Worm (Caenorhabditis elegans) whole organism, early embryonic: ENCODE results near the gene C44B7.11.

Experiments used
- B0310.2 ChIP-seq: sonication (generic microtip); optimal IDR thresholded peaks from 2 replicates; lab custom pipeline; 2016; ENCODE audit warnings: mild to moderate bottlenecking, missing genetic modification characterization, missing compliant biosample characterization
- F13C5.2 ChIP-seq: sonication (generic microtip); optimal IDR thresholded peaks from 2 replicates; lab custom pipeline; 2017; ENCODE audit warnings: mild to moderate bottlenecking, missing genetic modification characterization, inconsistent platforms, missing compliant biosample characterization
- aly-1 ChIP-seq: sonication (generic microtip); optimal IDR thresholded peaks from 2 replicates; lab custom pipeline; 2016; ENCODE audit warnings: missing genetic modification characterization, missing compliant biosample characterization
- ama-1 ChIP-seq: fragments of 150-350 bp; optimal IDR thresholded peaks from 2 replicates; lab custom pipeline; 2014
- ceh-13 ChIP-seq: fragments of 200-800 bp; sonication (Bioruptor generic); optimal IDR thresholded peaks from 2 replicates; lab custom pipeline; 2018; ENCODE audit warnings: mild to moderate bottlenecking, missing genetic modification characterization, missing compliant biosample characterization
- ceh-36 ChIP-seq: sonication (generic microtip); optimal IDR thresholded peaks from 2 replicates; lab custom pipeline; 2016; ENCODE audit warnings: missing genetic modification characterization, inconsistent platforms, missing compliant biosample characterization
- ets-7 ChIP-seq: sonication (generic microtip); optimal IDR thresholded peaks from 2 replicates; lab custom pipeline; 2016; ENCODE audit warnings: missing genotype, missing genetic modification characterization, missing compliant biosample characterization
- flt-1 ChIP-seq: fragments of 200-800 bp; sonication (Bioruptor generic); IDR thresholded peaks from 2 replicates; pipeline ENCODE4 v1.3.6; 2022; ENCODE audit warnings: missing genetic modification characterization, missing compliant biosample characterization
- hmbx-1 ChIP-seq: sonication (generic microtip); optimal IDR thresholded peaks from 2 replicates; lab custom pipeline; 2016; ENCODE audit warnings: mild to moderate bottlenecking, missing genetic modification characterization, missing compliant biosample characterization
- hmg-4 ChIP-seq: fragments of 200-800 bp; sonication (Bioruptor generic); optimal IDR thresholded peaks from 2 replicates; lab custom pipeline; 2018; ENCODE audit warnings: mild to moderate bottlenecking, missing genetic modification characterization, missing compliant biosample characterization
- hnd-1 ChIP-seq: sonication (generic microtip); optimal IDR thresholded peaks from 2 replicates; lab custom pipeline; 2016; ENCODE audit warnings: missing genetic modification characterization, missing compliant biosample characterization
- pes-1 ChIP-seq: fragments of 200-800 bp; sonication (Bioruptor generic); IDR thresholded peaks from 2 replicates; pipeline ENCODE4 v1.3.6; 2022; ENCODE audit warnings: missing genetic modification reagents, missing genetic modification characterization, missing compliant biosample characterization
- scrt-1 ChIP-seq: fragments of 200-800 bp; sonication (Bioruptor generic); IDR thresholded peaks from 2 replicates; pipeline ENCODE4 v1.3.6; 2022; ENCODE audit warnings: missing genetic modification characterization, missing compliant biosample characterization
- sea-1 ChIP-seq: fragments of 200-800 bp; sonication (Bioruptor generic); conservative IDR thresholded peaks from 2 replicates; pipeline ENCODE4 v1.3.6; 2022; ENCODE audit warnings: missing genetic modification characterization, missing compliant biosample characterization
- tbx-11 ChIP-seq: fragments of 200-800 bp; sonication (Bioruptor generic); IDR thresholded peaks from 2 replicates; pipeline ENCODE4 v1.3.6; 2022; ENCODE audit warnings: missing genetic modification characterization, missing compliant biosample characterization
- tbx-37 ChIP-seq: fragments of 200-800 bp; sonication (Bioruptor generic); conservative IDR thresholded peaks from 2 replicates; pipeline ENCODE4 v1.3.6; 2022; ENCODE audit warnings: missing genetic modification reagents, missing genetic modification characterization, missing compliant biosample characterization
- tra-4 ChIP-seq: sonication (generic microtip); optimal IDR thresholded peaks from 2 replicates; lab custom pipeline; 2017; ENCODE audit warnings: missing genetic modification characterization, missing compliant biosample characterization

Gene C44B7.11

ce11 chrII:6897507-6897906 lies at the start of gene C44B7.11:
Gene C44B7.11, minus strand, starts transcription at chrII:6897540.
- TF ChIP-seq hmg-4 (no peak), hnd-1 (no peak), tbx-11 (GFP tag; lab: Robert Waterston, UW) (no peak), tbx-37 (no peak), scrt-1 (GFP tag; lab: Robert Waterston, UW) (no peak), tra-4 (tag; lab: Kevin White, UChicago) (no peak), F13C5.2 (tag; lab: Kevin White, UChicago) (no peak), ets-7 (tag; lab: Kevin White, UChicago) (no peak), ama-1 (lab: Kevin White, UChicago) (no peak), sea-1 (GFP tag; lab: Robert Waterston, UW) (no peak), ceh-13 (GFP tag; lab: Kevin White, UChicago) (no peak), hmbx-1 (no peak), aly-1 (tag; lab: Kevin White, UChicago) (no peak), ceh-36 (no peak), B0310.2 (tag; lab: Kevin White, UChicago) (no peak), pes-1 (no peak), flt-1 (GFP tag; lab: Robert Waterston, UW) (no peak)

DNA sequence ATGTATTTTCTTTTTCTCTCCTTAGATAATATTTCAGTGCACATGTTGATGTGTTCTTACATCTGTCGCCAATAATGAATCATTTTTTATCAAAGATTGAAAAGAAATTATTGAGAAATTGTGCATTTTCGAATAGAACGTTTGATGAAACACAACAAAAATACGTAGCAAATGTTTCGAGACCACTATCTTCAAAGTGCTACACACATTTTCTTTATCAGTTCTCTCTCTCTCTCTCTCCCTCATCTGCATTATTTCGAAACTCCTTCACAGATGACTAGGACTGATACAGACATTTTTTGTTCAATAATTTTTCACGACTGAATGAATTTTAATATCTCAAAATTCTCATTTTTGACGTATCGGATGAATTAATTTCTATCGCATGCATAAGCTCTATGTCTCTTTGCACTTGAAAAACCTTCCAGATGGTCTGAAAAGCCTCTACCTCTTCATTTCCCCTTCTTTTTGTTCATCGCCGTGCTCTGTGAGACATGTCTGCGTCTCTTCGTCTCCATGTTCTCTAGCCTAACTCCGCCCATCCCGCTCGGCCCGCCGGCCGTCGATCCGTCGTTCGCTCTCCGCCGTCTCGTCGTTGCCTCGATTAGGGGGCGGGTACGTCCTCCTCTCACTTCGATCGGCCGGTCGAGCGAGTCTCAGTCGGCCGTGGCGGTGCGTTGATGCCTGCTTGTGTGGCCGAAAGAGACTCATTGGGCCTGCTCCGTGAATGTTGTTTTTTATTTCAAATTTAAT lies 46.1 kb upstream of the C44B7.11 start:
- TF ChIP-seq hmbx-1 = no peak
- TF ChIP-seq ceh-36 = peak; percentile 43
- TF ChIP-seq hnd-1 = no peak
- TF ChIP-seq tra-4 (tag; lab: Kevin White, UChicago) = no peak
- peak; percentile 84 for TF ChIP-seq hmg-4
- no peak for TF ChIP-seq tbx-11 (GFP tag; lab: Robert Waterston, UW)
- no peak for TF ChIP-seq ets-7 (tag; lab: Kevin White, UChicago)
- TF ChIP-seq B0310.2 (tag; lab: Kevin White, UChicago) = no peak
- TF ChIP-seq sea-1 (GFP tag; lab: Robert Waterston, UW) = no peak
- no peak for TF ChIP-seq ceh-13 (GFP tag; lab: Kevin White, UChicago)
- no peak for TF ChIP-seq pes-1
- TF ChIP-seq F13C5.2 (tag; lab: Kevin White, UChicago) = peak; percentile 76
- peak; percentile 41 for TF ChIP-seq aly-1 (tag; lab: Kevin White, UChicago)
- TF ChIP-seq ama-1 (lab: Kevin White, UChicago) = no peak
- no peak for TF ChIP-seq tbx-37
- TF ChIP-seq scrt-1 (GFP tag; lab: Robert Waterston, UW) = no peak
- no peak for TF ChIP-seq flt-1 (GFP tag; lab: Robert Waterston, UW)

ce11 chrII:6941520-6941919 lies 44.2 kb upstream of the C44B7.11 start:
- TF ChIP-seq sea-1 (GFP tag; lab: Robert Waterston, UW) = no peak

- TF ChIP-seq tbx-11 (GFP tag; lab: Robert Waterston, UW) = no peak
- no peak for TF ChIP-seq ets-7 (tag; lab: Kevin White, UChicago)
- no peak for TF ChIP-seq scrt-1 (GFP tag; lab: Robert Waterston, UW)
- no peak for TF ChIP-seq ceh-36
- no peak for TF ChIP-seq ama-1 (lab: Kevin White, UChicago)
- TF ChIP-seq hmbx-1 = no peak
- no peak for TF ChIP-seq F13C5.2 (tag; lab: Kevin White, UChicago)
These were observed 43.4 kb upstream of the C44B7.11 start for ce11 chrII:6940726-6941230.

ce11 chrII:6939873-6940272 lies 42.5 kb upstream of the C44B7.11 start:
- TF ChIP-seq ceh-36 (no peak), flt-1 (GFP tag; lab: Robert Waterston, UW) (no peak), B0310.2 (tag; lab: Kevin White, UChicago) (no peak), hnd-1 (no peak), hmg-4 (no peak), scrt-1 (GFP tag; lab: Robert Waterston, UW) (no peak), sea-1 (GFP tag; lab: Robert Waterston, UW) (no peak), hmbx-1 (no peak), tbx-11 (GFP tag; lab: Robert Waterston, UW) (no peak), tra-4 (tag; lab: Kevin White, UChicago) (no peak), ama-1 (lab: Kevin White, UChicago) (no peak), aly-1 (tag; lab: Kevin White, UChicago) (no peak), ets-7 (tag; lab: Kevin White, UChicago) (no peak), tbx-37 (no peak), F13C5.2 (tag; lab: Kevin White, UChicago) (no peak), pes-1 (no peak), ceh-13 (GFP tag; lab: Kevin White, UChicago) (no peak)

DNA sequence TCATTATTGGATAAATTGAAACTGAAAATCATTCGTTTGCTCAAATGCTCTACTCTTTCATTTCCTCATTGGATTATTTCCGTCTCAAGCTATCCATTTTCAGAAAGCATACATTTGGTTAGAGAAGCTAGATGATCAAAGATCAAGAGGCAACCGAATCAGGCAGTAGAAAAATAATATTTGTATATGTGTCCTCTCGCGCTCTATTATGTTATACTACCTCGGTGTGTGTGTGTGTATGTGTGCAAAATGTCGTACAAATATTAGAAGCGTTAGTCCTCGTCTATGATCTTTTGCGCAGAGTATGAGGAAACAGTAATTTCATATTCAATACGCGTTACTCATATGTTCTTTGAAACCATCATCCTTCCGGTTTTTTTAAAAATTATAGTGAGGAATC lies 39.7 kb upstream of the C44B7.11 start:
- TF ChIP-seq ceh-13 (GFP tag; lab: Kevin White, UChicago) = no peak
- no peak for TF ChIP-seq hnd-1
- TF ChIP-seq tbx-37 = no peak
- no peak for TF ChIP-seq B0310.2 (tag; lab: Kevin White, UChicago)
- TF ChIP-seq aly-1 (tag; lab: Kevin White, UChicago) = no peak
- no peak for TF ChIP-seq ceh-36
- TF ChIP-seq sea-1 (GFP tag; lab: Robert Waterston, UW) = no peak
- no peak for TF ChIP-seq tbx-11 (GFP tag; lab: Robert Waterston, UW)
- no peak for TF ChIP-seq hmbx-1
- TF ChIP-seq tra-4 (tag; lab: Kevin White, UChicago) = no peak
- TF ChIP-seq scrt-1 (GFP tag; lab: Robert Waterston, UW) = no peak
- TF ChIP-seq ets-7 (tag; lab: Kevin White, UChicago) = no peak
- TF ChIP-seq flt-1 (GFP tag; lab: Robert Waterston, UW) = no peak
- TF ChIP-seq ama-1 (lab: Kevin White, UChicago) = no peak
- no peak for TF ChIP-seq F13C5.2 (tag; lab: Kevin White, UChicago)
- no peak for TF ChIP-seq pes-1

- TF ChIP-seq ama-1 (lab: Kevin White, UChicago) (no peak), hmbx-1 (no peak), tbx-11 (GFP tag; lab: Robert Waterston, UW) (peak; percentile 26; the same call in 1 of the 2 replicates)
These were observed 39.2 kb upstream of the C44B7.11 start for ce11 chrII:6936528-6936927.
